Fruit fly (Drosophila melanogaster): ENCODE results near the gene CG4686.

Gene CG4686

dm6 chr3R:19892046-19892445 lies 27.8 kb downstream of the CG4686 start (continued):
- TF ChIP-seq CG10565 (GFP tag; optimal IDR thresholded peaks at IDR 0.05) = no peak
- peak; percentile 62 for TF ChIP-seq CG9727 (GFP tag; optimal IDR thresholded peaks at IDR 0.05)
- no peak for TF ChIP-seq cad (GFP tag; optimal IDR thresholded peaks at IDR 0.05)
- TF ChIP-seq Tbp (GFP tag; optimal IDR thresholded peaks at IDR 0.05) = no peak
- peak; percentile 68 for TF ChIP-seq CG11696 (GFP tag; IDR thresholded peaks at IDR 0.05)
- peak; percentile 49 for TF ChIP-seq CG4282 (GFP tag; optimal IDR thresholded peaks at IDR 0.05)
- peak; percentile 32; the same call in 1 of the 2 replicates for TF ChIP-seq ro (GFP tag; IDR thresholded peaks at IDR 0.05)
- TF ChIP-seq NfI (GFP tag; optimal IDR thresholded peaks at IDR 0.05) = peak; percentile 65
- peak; percentile 69 for TF ChIP-seq stc (GFP tag; IDR thresholded peaks at IDR 0.05)
- TF ChIP-seq CG1233 (GFP tag; optimal IDR thresholded peaks at IDR 0.05) = peak; percentile 46
- no peak for TF ChIP-seq Kr (GFP tag; optimal IDR thresholded peaks at IDR 0.05)
- TF ChIP-seq Hmx (GFP tag; optimal IDR thresholded peaks at IDR 0.05) = no peak
- peak; percentile 7 for TF ChIP-seq ac (GFP tag; optimal IDR thresholded peaks at IDR 0.05)
- peak; percentile 72 for TF ChIP-seq CG12219 (GFP tag; optimal IDR thresholded peaks at IDR 0.05)
- peak; percentile 65 for TF ChIP-seq CG1792 (GFP tag; optimal IDR thresholded peaks at IDR 0.05)
- peak; percentile 71 for TF ChIP-seq CG4424 (GFP tag; optimal IDR thresholded peaks at IDR 0.05)
- TF ChIP-seq nerfin-2 (GFP tag; IDR thresholded peaks at IDR 0.05; ENCODE audit: partially characterized antibody) = no peak
- peak in 1 of 3 experiments; percentile 37 for TF ChIP-seq lola (GFP tag; optimal IDR thresholded peaks at IDR 0.05)
- peak; percentile 71 for TF ChIP-seq CoRest (tag; optimal IDR thresholded peaks at IDR 0.05)
- TF ChIP-seq CG12659 (GFP tag; optimal IDR thresholded peaks at IDR 0.05) = peak; percentile 54
- no peak for TF ChIP-seq zen (tag; optimal IDR thresholded peaks at IDR 0.05)
- peak; percentile 78 for TF ChIP-seq CG18262 (tag; optimal IDR thresholded peaks at IDR 0.05)
- peak; percentile 60 for TF ChIP-seq salm (tag; optimal IDR thresholded peaks at IDR 0.05)
- TF ChIP-seq Side (GFP tag; optimal IDR thresholded peaks at IDR 0.05) = peak; percentile 76
- peak; percentile 79 for TF ChIP-seq CG14014 (GFP tag; IDR thresholded peaks at IDR 0.05)
- TF ChIP-seq Meics (GFP tag; optimal IDR thresholded peaks at IDR 0.05) = peak; percentile 71
- TF ChIP-seq fu2 (GFP tag; optimal IDR thresholded peaks at IDR 0.05) = peak; percentile 18
- peak; percentile 71 for TF ChIP-seq sisA (GFP tag; IDR thresholded peaks at IDR 0.05)
- TF ChIP-seq ranshi (GFP tag; IDR thresholded peaks at IDR 0.05) = peak; percentile 64; the same call in 1 of the 2 replicates
- TF ChIP-seq CkIIα-i1 (GFP tag; IDR thresholded peaks at IDR 0.05) = no peak
- TF ChIP-seq jing (GFP tag; optimal IDR thresholded peaks at IDR 0.05) = peak; percentile 41
- peak; percentile 24 for TF ChIP-seq slou (GFP tag; optimal IDR thresholded peaks at IDR 0.05)
- TF ChIP-seq CG4730 (GFP tag; IDR thresholded peaks at IDR 0.05) = peak; percentile 63
- TF ChIP-seq CG14710 (tag; optimal IDR thresholded peaks at IDR 0.05) = peak; percentile 41
- 0 out of 2 replicates have a peak, but pooled peaks have one; percentile 30 for TF ChIP-seq Awh (GFP tag; IDR thresholded peaks at IDR 0.05)
- peak; percentile 54 to 70 for TF ChIP-seq dpn (GFP tag; optimal IDR thresholded peaks at IDR 0.05)
- peak; percentile 66 for TF ChIP-seq CG14667 (GFP tag; IDR thresholded peaks at IDR 0.05)
- TF ChIP-seq unc-4 (GFP tag; IDR thresholded peaks at IDR 0.05; ENCODE audit: partially characterized antibody) = no peak
- TF ChIP-seq Nf-YB (GFP tag; optimal IDR thresholded peaks at IDR 0.05) = no peak
- TF ChIP-seq ATbp (GFP tag; optimal IDR thresholded peaks at IDR 0.05) = peak; percentile 65
- TF ChIP-seq CG15696 (tag; optimal IDR thresholded peaks at IDR 0.05) = peak; percentile 58
- no peak for TF ChIP-seq fd102C (GFP tag; optimal IDR thresholded peaks at IDR 0.05)
- TF ChIP-seq CG11695 (GFP tag; IDR thresholded peaks at IDR 0.05) = peak; percentile 81
- TF ChIP-seq crp (GFP tag; optimal IDR thresholded peaks at IDR 0.05) = no peak
- peak; percentile 69 for TF ChIP-seq CG17359 (tag; optimal IDR thresholded peaks at IDR 0.05)
- no peak for TF ChIP-seq gfzf (GFP tag; optimal IDR thresholded peaks at IDR 0.05)
- TF ChIP-seq CG30431 (GFP tag; optimal IDR thresholded peaks at IDR 0.05) = peak; percentile 62
- peak in 1 of 2 experiments; percentile 63 for TF ChIP-seq Eip74EF (GFP tag; optimal IDR thresholded peaks at IDR 0.05)
- no peak for TF ChIP-seq CG8765 (GFP tag; IDR thresholded peaks at IDR 0.05)
- TF ChIP-seq Poxn (GFP tag; IDR thresholded peaks at IDR 0.05) = 0 out of 2 replicates have a peak, but pooled peaks have one; percentile 14

Measured in whole organism, embryonic.